Worm (Caenorhabditis elegans): ENCODE data around the gene K01A2.10.

- TF ChIP-seq F13C5.2 (tag; optimal IDR thresholded peaks at IDR 0.05) (no peak), flt-1 (GFP tag; IDR thresholded peaks at IDR 0.05) (no peak), ama-1 (optimal IDR thresholded peaks at IDR 0.05) (no peak), hnd-1 (tag; optimal IDR thresholded peaks at IDR 0.05) (no peak), ets-7 (tag; optimal IDR thresholded peaks at IDR 0.05) (no peak)
These were observed 26.9 kb upstream of the K01A2.10 start for ce11 chrII:349749-350148.
